Worm (Caenorhabditis elegans) whole organism, L4/young adult: ENCODE measurements around the gene C17B7.15.
"Not testable (repeated sequence)": the region's sequence is repeated elsewhere in the genome, so short reads cannot be mapped to it uniquely, and the experiment has no call there.

ENCODE experiments used
- W03F9.2 ChIP-seq: fragments of 150-350 bp; optimal IDR thresholded peaks from 2 replicates; lab custom pipeline; 2014; ENCODE audit warnings: missing biosample characterization, missing genetic modification characterization
- dao-5 ChIP-seq: sonication (generic microtip); optimal IDR thresholded peaks from 2 replicates; lab custom pipeline; 2016; ENCODE audit warnings: missing genotype, missing genetic modification characterization, moderate library complexity, missing compliant biosample characterization
- him-1 ChIP-seq: sonication (generic microtip); optimal IDR thresholded peaks from 2 replicates; lab custom pipeline; 2016; ENCODE audit warnings: missing genotype, missing genetic modification reagents, missing genetic modification characterization, missing compliant biosample characterization

Gene C17B7.15

ce11 chrV:3388299-3388698 is 38.3 kb downstream of the C17B7.15 start:
- no peak for TF ChIP-seq W03F9.2 (tag; lab: Kevin White, UChicago)
- TF ChIP-seq dao-5, result no peak
- no peak for TF ChIP-seq him-1

- TF ChIP-seq dao-5, result no peak
- no peak for TF ChIP-seq him-1
- no peak for TF ChIP-seq W03F9.2 (tag; lab: Kevin White, UChicago)
These were observed 41.0 kb downstream of the C17B7.15 start for ce11 chrV:3391005-3391404.

ce11 chrV:3394065-3394464 is 44.1 kb downstream of the C17B7.15 start:
- no peak for TF ChIP-seq dao-5
- no peak for TF ChIP-seq W03F9.2 (tag; lab: Kevin White, UChicago)
- no peak for TF ChIP-seq him-1

- TF ChIP-seq W03F9.2 (tag; lab: Kevin White, UChicago) (no peak), him-1 (no peak), dao-5 (no peak)
These were observed 44.8 kb downstream of the C17B7.15 start, which contains the start of gene T20D4.15 for ce11 chrV:3394694-3395240. Gene T20D4.15 (minus strand): TSS chrV:3394744.

ce11 chrV:3396765-3397164 is 46.8 kb downstream of the C17B7.15 start, which contains the start of gene T20D4.12:
Gene T20D4.12 (plus strand): TSS chrV:3397065.
- TF ChIP-seq dao-5; W03F9.2 (tag; lab: Kevin White, UChicago); him-1: not testable (repeated sequence)

ce11 chrV:3398314-3398713 is 48.3 kb downstream of the C17B7.15 start, which contains the start of gene T20D4.11:
Gene T20D4.11 (plus strand): TSS chrV:3398690.
- TF ChIP-seq W03F9.2 (tag; lab: Kevin White, UChicago) (no peak), him-1 (no peak), dao-5 (no peak)

- not testable (repeated sequence) for TF ChIP-seq dao-5; W03F9.2 (tag; lab: Kevin White, UChicago); him-1
These were observed 50.0 kb downstream of the C17B7.15 start, which contains the start of gene T20D4.10 for ce11 chrV:3399952-3400351. Gene T20D4.10 (plus strand): TSS chrV:3400252.
